Fruit fly (Drosophila melanogaster) whole organism, embryonic: ENCODE results near the gene CG9795.

ENCODE experiments used
- Antp ChIP-seq: fragments of 200-800 bp; sonication (Bioruptor generic); optimal IDR thresholded peaks from 3 replicates; lab custom pipeline; 2016; ENCODE audit warnings: missing biosample characterization, missing genetic modification characterization
- BEAF-32 ChIP-seq: fragments of 200-800 bp; sonication (Bioruptor generic); optimal IDR thresholded peaks from 3 replicates; lab custom pipeline; 2017; ENCODE audit warnings: missing biosample characterization, missing genetic modification characterization, mild to moderate bottlenecking, moderate library complexity, missing genetic modification reagents
- Blimp-1 ChIP-seq: fragments of 200-800 bp; sonication (Bioruptor generic); optimal IDR thresholded peaks from 3 replicates; lab custom pipeline; 2018; ENCODE audit warnings: missing biosample characterization, missing genetic modification characterization, mild to moderate bottlenecking, moderate library complexity, missing genetic modification reagents
- C15 ChIP-seq: fragments of 200-800 bp; sonication (Bioruptor generic); IDR thresholded peaks from 3 replicates; pipeline ENCODE4 v1.3.6; 2022; ENCODE audit warnings: missing biosample characterization, missing genetic modification characterization
- CG10147 ChIP-seq: fragments of 200-800 bp; sonication (Bioruptor generic); optimal IDR thresholded peaks from 2 replicates; lab custom pipeline; 2019; ENCODE audit warnings: missing biosample characterization, mild to moderate bottlenecking, missing genetic modification characterization, moderate library complexity
- CG10321 ChIP-seq: fragments of 200-800 bp; sonication (Bioruptor generic); IDR thresholded peaks from 2 replicates; pipeline ENCODE4 v1.3.6; 2022; ENCODE audit warnings: missing biosample characterization, missing genetic modification characterization
- CG10462 ChIP-seq: fragments of 200-800 bp; sonication (Bioruptor generic); optimal IDR thresholded peaks from 2 replicates; lab custom pipeline; 2016; ENCODE audit warnings: missing biosample characterization, missing genetic modification characterization
- CG11696 ChIP-seq: fragments of 200-800 bp; sonication (Bioruptor generic); IDR thresholded peaks from 2 replicates; pipeline ENCODE4 v1.3.6; 2022; ENCODE audit warnings: missing biosample characterization, missing genetic modification characterization
- CG12744 ChIP-seq: fragments of 200-800 bp; sonication (Bioruptor generic); optimal IDR thresholded peaks from 2 replicates; lab custom pipeline; 2016; ENCODE audit warnings: missing biosample characterization, missing genetic modification characterization
- CG15514 ChIP-seq: fragments of 200-800 bp; sonication (Bioruptor generic); optimal IDR thresholded peaks from 3 replicates; lab custom pipeline; 2017; ENCODE audit warnings: missing biosample characterization, missing genetic modification characterization, mild to moderate bottlenecking, moderate library complexity, missing genetic modification reagents
- CG17186 ChIP-seq: fragments of 200-800 bp; sonication (Bioruptor generic); optimal IDR thresholded peaks from 3 replicates; lab custom pipeline; 2017; ENCODE audit warnings: missing biosample characterization, missing genetic modification reagents, missing genetic modification characterization
- CG17912 ChIP-seq: fragments of 200-800 bp; sonication (Bioruptor generic); optimal IDR thresholded peaks from 2 replicates; lab custom pipeline; 2018; ENCODE audit warnings: missing biosample characterization, mild to moderate bottlenecking, missing genetic modification characterization
- CG30431 ChIP-seq: fragments of 200-800 bp; sonication (Bioruptor generic); optimal IDR thresholded peaks from 2 replicates; lab custom pipeline; 2017; ENCODE audit warnings: missing biosample characterization, missing genetic modification characterization
- CG32767 ChIP-seq: fragments of 200-800 bp; sonication (Bioruptor generic); IDR thresholded peaks from 2 replicates; pipeline ENCODE4 v1.3.6; 2022; ENCODE audit warnings: missing biosample characterization, missing genetic modification characterization
- CG33213 ChIP-seq: fragments of 200-800 bp; sonication (Bioruptor generic); optimal IDR thresholded peaks from 3 replicates; lab custom pipeline; 2016; ENCODE audit warnings: missing biosample characterization, missing genetic modification characterization
- CG34376 ChIP-seq: fragments of 200-800 bp; sonication (Bioruptor generic); optimal IDR thresholded peaks from 2 replicates; lab custom pipeline; 2018; ENCODE audit warnings: missing biosample characterization, mild to moderate bottlenecking, missing genetic modification characterization
- CG7839 ChIP-seq: fragments of 200-800 bp; sonication (Bioruptor generic); optimal IDR thresholded peaks from 3 replicates; lab custom pipeline; 2018; ENCODE audit warnings: missing biosample characterization, mild to moderate bottlenecking, missing genetic modification characterization, moderate library complexity
- CG7987 ChIP-seq: fragments of 200-800 bp; sonication (Bioruptor generic); optimal IDR thresholded peaks from 2 replicates; lab custom pipeline; 2018; ENCODE audit warnings: missing biosample characterization, mild to moderate bottlenecking, missing genetic modification characterization, moderate library complexity
- CkIIα-i1 ChIP-seq: fragments of 200-800 bp; sonication (Bioruptor generic); IDR thresholded peaks from 2 replicates; pipeline ENCODE4 v1.3.6; 2022; ENCODE audit warnings: missing biosample characterization, missing genetic modification characterization
- CoRest ChIP-seq: fragments of 200-800 bp; sonication (Bioruptor generic); optimal IDR thresholded peaks from 3 replicates; lab custom pipeline; 2018; ENCODE audit warnings: missing biosample characterization, mild to moderate bottlenecking, missing genetic modification characterization, moderate library complexity
- D ChIP-seq, 2 experiments: fragments of 200-800 bp in 1 of 2; fragments of >200 bp in 1 of 2; sonication (Bioruptor generic) in 1 of 2; optimal IDR thresholded peaks; 2 replicates in 1 of 2; 3 replicates in 1 of 2; lab custom pipeline; 2017; ENCODE audit warnings: mild to moderate bottlenecking in 1 of 2, missing biosample characterization in 1 of 2, missing genetic modification characterization in 1 of 2, missing genetic modification reagents in 1 of 2
- D19B ChIP-seq: fragments of 200-800 bp; sonication (Bioruptor generic); optimal IDR thresholded peaks from 2 replicates; lab custom pipeline; 2017; ENCODE audit warnings: missing biosample characterization, mild to moderate bottlenecking, missing genetic modification characterization
- Doc2 ChIP-seq: fragments of 200-800 bp; sonication (Bioruptor generic); IDR thresholded peaks from 2 replicates; pipeline ENCODE4 v1.3.6; 2022; ENCODE audit warnings: missing biosample characterization, missing genetic modification characterization
- Hr78 ChIP-seq, 2 experiments: fragments of 200-800 bp in 1 of 2; fragments of >200 bp in 1 of 2; sonication (Bioruptor generic) in 1 of 2; optimal IDR thresholded peaks; 2 replicates each; lab custom pipeline; 2017 to 2019; ENCODE audit warnings: missing biosample characterization in 2 of 2, missing genetic modification characterization in 2 of 2, mild to moderate bottlenecking in 1 of 2, moderate library complexity in 1 of 2
- Oli ChIP-seq: fragments of 200-800 bp; sonication (Bioruptor generic); optimal IDR thresholded peaks from 2 replicates; lab custom pipeline; 2018; ENCODE audit warnings: missing biosample characterization, mild to moderate bottlenecking, missing genetic modification characterization, moderate library complexity
- Optix ChIP-seq: fragments of 200-800 bp; sonication (Bioruptor generic); IDR thresholded peaks from 3 replicates; pipeline ENCODE4 v1.3.6; 2022; ENCODE audit warnings: missing biosample characterization, missing genetic modification characterization
- Ptx1 ChIP-seq: fragments of 200-800 bp; sonication (Bioruptor generic); IDR thresholded peaks from 2 replicates; pipeline ENCODE4 v1.3.6; 2022; ENCODE audit warnings: missing biosample characterization, missing genetic modification characterization
- Rfx ChIP-seq: fragments of 200-800 bp; sonication (Bioruptor generic); IDR thresholded peaks from 2 replicates; pipeline ENCODE4 v1.3.6; 2022; ENCODE audit warnings: missing biosample characterization, missing genetic modification characterization
- Spps ChIP-seq: fragments of 200-800 bp; sonication (Bioruptor generic); optimal IDR thresholded peaks from 2 replicates; lab custom pipeline; 2018; ENCODE audit warnings: missing biosample characterization, mild to moderate bottlenecking, missing genetic modification characterization
- TFAM ChIP-seq: fragments of 200-800 bp; sonication (Bioruptor generic); optimal IDR thresholded peaks from 2 replicates; lab custom pipeline; 2017; ENCODE audit warnings: missing biosample characterization, missing genetic modification characterization, inconsistent platforms
- ab ChIP-seq: fragments of 200-800 bp; sonication (Bioruptor generic); optimal IDR thresholded peaks from 2 replicates; lab custom pipeline; 2016; ENCODE audit warnings: missing biosample characterization, missing genetic modification characterization
- az2 ChIP-seq: fragments of 200-800 bp; sonication (Bioruptor generic); optimal IDR thresholded peaks from 3 replicates; lab custom pipeline; 2016; ENCODE audit warnings: missing biosample characterization, missing genetic modification characterization
- bigmax ChIP-seq: fragments of 200-800 bp; sonication (Bioruptor generic); optimal IDR thresholded peaks from 2 replicates; lab custom pipeline; 2018; ENCODE audit warnings: missing biosample characterization, mild to moderate bottlenecking, missing genetic modification characterization
- caup ChIP-seq: fragments of 200-800 bp; sonication (Bioruptor generic); optimal IDR thresholded peaks from 3 replicates; lab custom pipeline; 2017; ENCODE audit warnings: missing biosample characterization, mild to moderate bottlenecking, missing genetic modification characterization, moderate library complexity; ENCODE audit not compliant: severe bottlenecking
- dmrt99B ChIP-seq: fragments of 200-800 bp; sonication (Bioruptor generic); optimal IDR thresholded peaks from 2 replicates; lab custom pipeline; 2018; ENCODE audit warnings: missing biosample characterization, mild to moderate bottlenecking, missing genetic modification characterization, moderate library complexity
- dysf ChIP-seq: fragments of 200-800 bp; sonication (Bioruptor generic); IDR thresholded peaks from 3 replicates; pipeline ENCODE4 v1.3.6; 2022; ENCODE audit warnings: missing biosample characterization, missing genetic modification characterization
- ems ChIP-seq: fragments of 200-800 bp; sonication (Bioruptor generic); optimal IDR thresholded peaks from 3 replicates; lab custom pipeline; 2016; ENCODE audit warnings: missing biosample characterization, missing genetic modification characterization
- grau ChIP-seq: fragments of 200-800 bp; optimal IDR thresholded peaks from 3 replicates; lab custom pipeline; 2019; ENCODE audit warnings: missing biosample characterization, mild to moderate bottlenecking, missing genetic modification characterization, moderate library complexity
- hbn ChIP-seq: fragments of 200-800 bp; sonication (Bioruptor generic); IDR thresholded peaks from 2 replicates; pipeline ENCODE4 v1.3.6; 2022; ENCODE audit warnings: missing biosample characterization, missing genetic modification characterization; ENCODE audit not compliant: partially characterized antibody
- her ChIP-seq: fragments of 200-800 bp; sonication (Bioruptor generic); optimal IDR thresholded peaks from 2 replicates; lab custom pipeline; 2016; ENCODE audit warnings: missing biosample characterization, missing genetic modification characterization
- knrl ChIP-seq: fragments of 200-800 bp; sonication (Bioruptor generic); IDR thresholded peaks from 3 replicates; pipeline ENCODE4 v1.3.6; 2022; ENCODE audit warnings: missing biosample characterization, missing genetic modification characterization; ENCODE audit not compliant: partially characterized antibody
- odd ChIP-seq: fragments of 200-800 bp; sonication (Bioruptor generic); optimal IDR thresholded peaks from 2 replicates; lab custom pipeline; 2017; ENCODE audit warnings: missing biosample characterization, mild to moderate bottlenecking, missing genetic modification characterization
- onecut ChIP-seq: fragments of 200-800 bp; sonication (Bioruptor generic); IDR thresholded peaks from 2 replicates; pipeline ENCODE4 v1.3.6; 2022; ENCODE audit warnings: missing biosample characterization, missing genetic modification characterization
- pfk ChIP-seq: fragments of 200-800 bp; sonication (Bioruptor generic); optimal IDR thresholded peaks from 2 replicates; lab custom pipeline; 2018; ENCODE audit warnings: missing biosample characterization, mild to moderate bottlenecking, missing genetic modification characterization, moderate library complexity
- sens-2 ChIP-seq: fragments of 200-800 bp; sonication (Bioruptor generic); IDR thresholded peaks from 2 replicates; pipeline ENCODE4 v1.3.6; 2022; ENCODE audit warnings: missing biosample characterization, missing genetic modification characterization
- sima ChIP-seq: fragments of 200-800 bp; sonication (Bioruptor generic); optimal IDR thresholded peaks from 2 replicates; lab custom pipeline; 2016; ENCODE audit warnings: missing biosample characterization, missing genetic modification characterization
- stc ChIP-seq: fragments of 200-800 bp; sonication (Bioruptor generic); IDR thresholded peaks from 2 replicates; pipeline ENCODE4 v1.3.6; 2022; ENCODE audit warnings: missing biosample characterization, missing genetic modification characterization
- tna ChIP-seq: fragments of 200-800 bp; sonication (Bioruptor generic); IDR thresholded peaks from 2 replicates; pipeline ENCODE4 v1.3.6; 2022; ENCODE audit warnings: missing biosample characterization, missing genetic modification characterization; ENCODE audit not compliant: partially characterized antibody
- zen2 ChIP-seq: fragments of 200-800 bp; sonication (Bioruptor generic); IDR thresholded peaks from 3 replicates; pipeline ENCODE4 v1.3.6; 2022; ENCODE audit warnings: missing biosample characterization, missing genetic modification characterization; ENCODE audit not compliant: partially characterized antibody

The CG9795 gene

dm6 chr3R:4311067-4311723 is 8.3 kb upstream of the CG9795 start, which contains the start of gene Suv3 (continued):
- TF ChIP-seq CG7839 (tag; lab: Kevin White, UChicago) (peak; percentile 56), D (optimal IDR thresholded peaks at IDR 0.05; lab: Kevin White, UChicago) (no peak), D (GFP tag; optimal IDR thresholded peaks at IDR 0.05; lab: Kevin White, UChicago) (no peak), grau (peak; percentile 58), dysf (GFP tag; lab: Robert Waterston, UW) (peak; percentile 41; the same call in 1 of the 3 replicates), CoRest (tag; lab: Kevin White, UChicago) (peak; percentile 74), bigmax (no peak), Doc2 (GFP tag; lab: Robert Waterston, UW) (no peak), onecut (no peak), Rfx (GFP tag; lab: Robert Waterston, UW) (peak; percentile 62; the same call in 1 of the 2 replicates), CG17186 (GFP tag; lab: Kevin White, UChicago) (no peak), az2 (GFP tag; lab: Kevin White, UChicago) (peak; percentile 26), odd (GFP tag; lab: Kevin White, UChicago) (no peak), CG30431 (GFP tag; lab: Kevin White, UChicago) (no peak), CG11696 (GFP tag; lab: Robert Waterston, UW) (no peak), stc (GFP tag; lab: Robert Waterston, UW) (0 out of 2 replicates have a peak, but pooled peaks have one; percentile 25), hbn (no peak), sens-2 (GFP tag; lab: Robert Waterston, UW) (no peak), sima (no peak), Oli (tag; lab: Kevin White, UChicago) (peak; percentile 22), D19B (no peak), CG10321 (no peak), CG10147 (no peak), zen2 (GFP tag; lab: Robert Waterston, UW) (no peak; the same call in 2 of the 3 replicates), C15 (GFP tag; lab: Robert Waterston, UW) (no peak), CG32767 (GFP tag; lab: Robert Waterston, UW) (no peak), knrl (GFP tag; lab: Robert Waterston, UW) (no peak), Optix (no peak), ems (no peak), Hr78 (GFP tag; optimal IDR thresholded peaks at IDR 0.05; lab: Kevin White, UChicago) (no peak), Antp (GFP tag; lab: Kevin White, UChicago) (no peak), BEAF-32 (GFP tag; lab: Kevin White, UChicago) (peak; percentile 54), tna (GFP tag; lab: Robert Waterston, UW) (no peak), Ptx1 (peak; percentile 60; the same call in 1 of the 2 replicates), CG7987 (no peak), ab (GFP tag; lab: Kevin White, UChicago) (no peak), CG12744 (GFP tag; lab: Kevin White, UChicago) (no peak), TFAM (GFP tag; lab: Kevin White, UChicago) (no peak), caup (GFP tag; lab: Kevin White, UChicago) (peak; percentile 7), CG17912 (GFP tag; lab: Kevin White, UChicago) (no peak), Blimp-1 (GFP tag; lab: Kevin White, UChicago) (no peak), CG10462 (GFP tag; lab: Kevin White, UChicago) (no peak), pfk (GFP tag; lab: Kevin White, UChicago) (peak; percentile 17), CG15514 (GFP tag; lab: Kevin White, UChicago) (peak; percentile 31), Spps (tag; lab: Kevin White, UChicago) (no peak), dmrt99B (tag; lab: Kevin White, UChicago) (no peak), CkIIα-i1 (GFP tag; lab: Robert Waterston, UW) (no peak), her (GFP tag; lab: Kevin White, UChicago) (no peak), CG33213 (GFP tag; lab: Kevin White, UChicago) (no peak), CG34376 (GFP tag; lab: Kevin White, UChicago) (peak; percentile 12)
